Fruit fly (Drosophila melanogaster) whole organism, adult: ENCODE data around the gene eater.

Experiments used
- CG12768 ChIP-seq: fragments of 200-800 bp; sonication (Bioruptor generic); optimal IDR thresholded peaks from 2 replicates; lab custom pipeline; 2017; ENCODE audit warnings: missing biosample characterization, missing genetic modification characterization, mild to moderate bottlenecking, moderate library complexity, missing genetic modification reagents
- CG14711 ChIP-seq: fragments of 200-800 bp; sonication (Bioruptor generic); optimal IDR thresholded peaks from 2 replicates; lab custom pipeline; 2018; ENCODE audit warnings: missing biosample characterization, mild to moderate bottlenecking, missing genetic modification characterization, moderate library complexity
- CG1620 ChIP-seq: fragments of 200-800 bp; sonication (Bioruptor generic); optimal IDR thresholded peaks from 2 replicates; lab custom pipeline; 2016; ENCODE audit warnings: missing biosample characterization, missing genetic modification characterization
- CG33017 ChIP-seq: fragments of 200-800 bp; sonication (Bioruptor generic); optimal IDR thresholded peaks from 2 replicates; lab custom pipeline; 2018; ENCODE audit warnings: missing biosample characterization, mild to moderate bottlenecking, missing genetic modification characterization, moderate library complexity
- CG5204 ChIP-seq: fragments of 200-800 bp; sonication (Bioruptor generic); optimal IDR thresholded peaks from 2 replicates; lab custom pipeline; 2016; ENCODE audit warnings: missing biosample characterization, missing genetic modification characterization
- CG7045 ChIP-seq: fragments of 200-800 bp; sonication (Bioruptor generic); optimal IDR thresholded peaks from 2 replicates; lab custom pipeline; 2017; ENCODE audit warnings: missing biosample characterization, mild to moderate bottlenecking, missing genetic modification characterization
- Hr96 ChIP-seq: fragments of 200-800 bp; sonication (Bioruptor generic); optimal IDR thresholded peaks from 2 replicates; lab custom pipeline; 2016; ENCODE audit warnings: missing biosample characterization, missing genetic modification characterization
- Mnt ChIP-seq: fragments of 200-800 bp; sonication (Bioruptor generic); optimal IDR thresholded peaks from 2 replicates; lab custom pipeline; 2016; ENCODE audit warnings: missing biosample characterization, mild to moderate bottlenecking, missing genetic modification characterization
- cnc ChIP-seq, 2 experiments: fragments of >200 bp; optimal IDR thresholded peaks; 2 replicates each; lab custom pipeline; 2017
- ovo ChIP-seq: fragments of 200-800 bp; sonication (Bioruptor generic); optimal IDR thresholded peaks from 2 replicates; lab custom pipeline; 2016; ENCODE audit warnings: missing biosample characterization, missing genetic modification characterization
- toe ChIP-seq: fragments of 200-800 bp; sonication (Bioruptor generic); optimal IDR thresholded peaks from 2 replicates; lab custom pipeline; 2016; ENCODE audit warnings: missing biosample characterization, missing genetic modification characterization

DNA sequence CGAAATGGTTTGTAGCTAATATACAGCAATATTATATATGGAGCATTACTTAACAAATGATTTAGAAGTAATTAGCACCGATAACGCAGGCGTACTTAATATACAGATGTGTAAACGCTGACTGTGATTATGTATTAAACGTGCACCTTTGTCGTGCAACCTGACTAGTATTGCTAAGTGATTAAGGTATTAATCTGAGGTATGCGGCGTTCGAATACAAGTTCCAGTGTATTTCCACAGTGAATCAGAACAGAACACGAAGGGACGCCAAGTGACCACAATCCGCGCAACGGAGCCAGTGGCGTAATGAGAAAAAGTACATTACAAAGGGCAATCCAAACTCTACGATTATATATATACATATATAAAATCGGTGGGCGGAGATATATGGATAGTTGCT lies 35.4 kb downstream of the eater start, which contains the start of gene Nep5:
- TF ChIP-seq toe (no peak), Mnt (GFP tag; lab: Kevin White, UChicago) (no peak), CG7045 (GFP tag; lab: Kevin White, UChicago) (no peak), CG1620 (no peak), CG12768 (GFP tag; lab: Kevin White, UChicago) (no peak), CG5204 (no peak), Hr96 (GFP tag; lab: Kevin White, UChicago) (no peak), CG14711 (no peak), cnc (optimal IDR thresholded peaks at IDR 0.05; lab: Kevin White, UChicago) (no peak), ovo (GFP tag; lab: Kevin White, UChicago) (no peak), CG33017 (tag; lab: Kevin White, UChicago) (no peak)
